Worm (Caenorhabditis elegans) whole organism, young adult: ENCODE measurements around the gene Y9C9A.13.

Experiments used
- B0261.1 ChIP-seq: sonication (generic microtip); optimal IDR thresholded peaks from 2 replicates; lab custom pipeline; 2016; ENCODE audit warnings: mild to moderate bottlenecking, missing genetic modification characterization, moderate library complexity, missing compliant biosample characterization
- C06A6.2 ChIP-seq: fragments of 200-800 bp; sonication (Bioruptor generic); conservative IDR thresholded peaks from 2 replicates; pipeline ENCODE4 v1.3.6; 2022; ENCODE audit warnings: missing genetic modification characterization, missing compliant biosample characterization
- C17E4.6 ChIP-seq: fragments of 200-800 bp; sonication (Bioruptor generic); IDR thresholded peaks from 2 replicates; pipeline ENCODE4 v1.3.6; 2022; ENCODE audit warnings: missing genetic modification reagents, missing genetic modification characterization, missing compliant biosample characterization
- F22D6.2 ChIP-seq: sonication (generic microtip); optimal IDR thresholded peaks from 2 replicates; lab custom pipeline; 2016; ENCODE audit warnings: mild to moderate bottlenecking, missing genetic modification characterization, missing compliant biosample characterization
- F37B4.10 ChIP-seq: fragments of 200-800 bp; sonication (Bioruptor generic); IDR thresholded peaks from 2 replicates; pipeline ENCODE4 v1.3.6; 2022; ENCODE audit warnings: missing genetic modification characterization, missing compliant biosample characterization
- F49E8.2 ChIP-seq: sonication (generic microtip); optimal IDR thresholded peaks from 3 replicates; lab custom pipeline; 2017; ENCODE audit warnings: missing genetic modification characterization, mild to moderate bottlenecking, missing compliant biosample characterization, antibody characterized with exemption, moderate library complexity; ENCODE audit not compliant: insufficient read depth
- F57C9.4 ChIP-seq: sonication (generic microtip); optimal IDR thresholded peaks from 2 replicates; lab custom pipeline; 2017; ENCODE audit warnings: mild to moderate bottlenecking, missing genetic modification characterization, missing compliant biosample characterization
- Y56A3A.18 ChIP-seq: fragments of 200-800 bp; sonication (Bioruptor generic); IDR thresholded peaks from 2 replicates; pipeline ENCODE4 v1.3.6; 2022; ENCODE audit warnings: missing genetic modification reagents, missing genetic modification characterization, missing compliant biosample characterization
- ZK185.1 ChIP-seq: sonication (generic microtip); optimal IDR thresholded peaks from 2 replicates; lab custom pipeline; 2016; ENCODE audit warnings: mild to moderate bottlenecking, missing genetic modification characterization, missing compliant biosample characterization; ENCODE audit not compliant: poor library complexity, severe bottlenecking
- aptf-3 ChIP-seq: fragments of 200-800 bp; sonication (Bioruptor generic); IDR thresholded peaks from 2 replicates; pipeline ENCODE4 v1.3.6; 2022; ENCODE audit warnings: missing genetic modification characterization, missing compliant biosample characterization
- attf-5 ChIP-seq: fragments of 200-800 bp; sonication (Bioruptor generic); optimal IDR thresholded peaks from 2 replicates; lab custom pipeline; 2018; ENCODE audit warnings: mild to moderate bottlenecking, missing genetic modification characterization, missing compliant biosample characterization
- attf-6 ChIP-seq: fragments of 200-800 bp; sonication (Bioruptor generic); IDR thresholded peaks from 2 replicates; pipeline ENCODE4 v1.3.6; 2022; ENCODE audit warnings: missing genetic modification reagents, missing genetic modification characterization, missing compliant biosample characterization
- bed-1 ChIP-seq: fragments of 200-800 bp; sonication (Bioruptor generic); IDR thresholded peaks from 2 replicates; pipeline ENCODE4 v1.3.6; 2022; ENCODE audit warnings: missing genetic modification reagents, missing genetic modification characterization, missing compliant biosample characterization
- bed-2 ChIP-seq: fragments of 200-800 bp; sonication (Bioruptor generic); IDR thresholded peaks from 2 replicates; pipeline ENCODE4 v1.3.6; 2022; ENCODE audit warnings: missing genetic modification reagents, missing genetic modification characterization, missing compliant biosample characterization
- ceh-27 ChIP-seq: fragments of 200-800 bp; sonication (Bioruptor generic); optimal IDR thresholded peaks from 2 replicates; lab custom pipeline; 2018; ENCODE audit warnings: mild to moderate bottlenecking, missing genetic modification characterization, moderate library complexity, missing compliant biosample characterization
- ceh-91 ChIP-seq: fragments of 200-800 bp; sonication (Bioruptor generic); IDR thresholded peaks from 2 replicates; pipeline ENCODE4 v1.3.6; 2022; ENCODE audit warnings: missing genetic modification reagents, missing genetic modification characterization, missing compliant biosample characterization
- die-1 ChIP-seq: sonication (generic microtip); optimal IDR thresholded peaks from 2 replicates; lab custom pipeline; 2016; ENCODE audit warnings: missing genotype, mild to moderate bottlenecking, missing genetic modification characterization, missing compliant biosample characterization
- efl-1 ChIP-seq: fragments of 150-350 bp; optimal IDR thresholded peaks from 2 replicates; lab custom pipeline; 2014; ENCODE audit warnings: missing biosample characterization, missing genetic modification reagents, missing genetic modification characterization
- egl-18 ChIP-seq: fragments of 200-800 bp; sonication (Bioruptor generic); IDR thresholded peaks from 2 replicates; pipeline ENCODE4 v1.3.6; 2022; ENCODE audit warnings: missing genetic modification reagents, missing genetic modification characterization, missing compliant biosample characterization
- egrh-3 ChIP-seq: fragments of 200-800 bp; sonication (Bioruptor generic); IDR thresholded peaks from 2 replicates; pipeline ENCODE4 v1.3.6; 2022; ENCODE audit warnings: missing genetic modification reagents, missing genetic modification characterization, missing compliant biosample characterization
- gei-17 ChIP-seq: fragments of 200-800 bp; sonication (Bioruptor generic); optimal IDR thresholded peaks from 2 replicates; lab custom pipeline; 2018; ENCODE audit warnings: mild to moderate bottlenecking, missing genetic modification characterization, missing compliant biosample characterization
- hlh-12 ChIP-seq: sonication (generic microtip); optimal IDR thresholded peaks from 2 replicates; lab custom pipeline; 2016; ENCODE audit warnings: missing genetic modification characterization, missing compliant biosample characterization
- lag-1 ChIP-seq: fragments of 200-800 bp; sonication (Bioruptor generic); IDR thresholded peaks from 2 replicates; pipeline ENCODE4 v1.3.6; 2022; ENCODE audit warnings: missing genetic modification reagents, missing genetic modification characterization, missing compliant biosample characterization
- mcd-1 ChIP-seq: fragments of 200-800 bp; sonication (Bioruptor generic); IDR thresholded peaks from 2 replicates; pipeline ENCODE4 v1.3.6; 2022; ENCODE audit warnings: missing genetic modification reagents, missing genetic modification characterization, missing compliant biosample characterization
- mel-28 ChIP-seq: sonication (generic microtip); optimal IDR thresholded peaks from 2 replicates; lab custom pipeline; 2016; ENCODE audit warnings: borderline replicate concordance, mild to moderate bottlenecking, missing genetic modification characterization, missing compliant biosample characterization
- mes-4 ChIP-seq: sonication (generic microtip); optimal IDR thresholded peaks from 2 replicates; lab custom pipeline; 2016; ENCODE audit warnings: missing genotype, missing genetic modification characterization, missing compliant biosample characterization
- mxl-1 ChIP-seq: sonication (generic microtip); optimal IDR thresholded peaks from 2 replicates; lab custom pipeline; 2016; ENCODE audit warnings: missing genetic modification characterization, missing compliant biosample characterization
- nfya-1 ChIP-seq: sonication (generic microtip); optimal IDR thresholded peaks from 2 replicates; lab custom pipeline; 2017; ENCODE audit warnings: antibody characterized with exemption, missing compliant biosample characterization, missing genetic modification characterization, borderline replicate concordance; ENCODE audit not compliant: insufficient read depth
- nhr-27 ChIP-seq: fragments of 200-800 bp; sonication (Bioruptor generic); optimal IDR thresholded peaks from 2 replicates; lab custom pipeline; 2018; ENCODE audit warnings: mild to moderate bottlenecking, missing genetic modification characterization, moderate library complexity, missing compliant biosample characterization
- sptf-2 ChIP-seq: fragments of 200-800 bp; sonication (Bioruptor generic); optimal IDR thresholded peaks from 2 replicates; lab custom pipeline; 2018; ENCODE audit warnings: mild to moderate bottlenecking, missing genetic modification characterization, missing compliant biosample characterization
- tbp1 ChIP-seq: fragments of 200-800 bp; sonication (Bioruptor generic); optimal IDR thresholded peaks from 2 replicates; lab custom pipeline; 2018; ENCODE audit warnings: mild to moderate bottlenecking, missing genetic modification characterization, missing compliant biosample characterization
- tbx-9 ChIP-seq: sonication (generic microtip); optimal IDR thresholded peaks from 2 replicates; lab custom pipeline; 2016; ENCODE audit warnings: borderline replicate concordance, missing genetic modification characterization, inconsistent platforms, missing compliant biosample characterization
- tlf-1 ChIP-seq: fragments of 200-800 bp; sonication (Bioruptor generic); optimal IDR thresholded peaks from 2 replicates; lab custom pipeline; 2018; ENCODE audit warnings: mild to moderate bottlenecking, missing genetic modification characterization, missing compliant biosample characterization
- unc-130 ChIP-seq: sonication (generic microtip); optimal IDR thresholded peaks from 2 replicates; lab custom pipeline; 2016; ENCODE audit warnings: missing genetic modification reagents, missing genetic modification characterization, missing compliant biosample characterization
- zfh-2 ChIP-seq: fragments of 200-800 bp; sonication (Bioruptor generic); conservative IDR thresholded peaks from 2 replicates; pipeline ENCODE4 v1.3.6; 2022; ENCODE audit warnings: missing genetic modification reagents, missing genetic modification characterization, missing compliant biosample characterization
- ztf-22 ChIP-seq: fragments of 200-800 bp; sonication (Bioruptor generic); optimal IDR thresholded peaks from 2 replicates; lab custom pipeline; 2018; ENCODE audit warnings: mild to moderate bottlenecking, missing genetic modification characterization, moderate library complexity, missing compliant biosample characterization
- ztf-26 ChIP-seq: sonication (generic microtip); optimal IDR thresholded peaks from 2 replicates; lab custom pipeline; 2017; ENCODE audit warnings: missing genetic modification characterization, missing compliant biosample characterization

Gene Y9C9A.13

DNA sequence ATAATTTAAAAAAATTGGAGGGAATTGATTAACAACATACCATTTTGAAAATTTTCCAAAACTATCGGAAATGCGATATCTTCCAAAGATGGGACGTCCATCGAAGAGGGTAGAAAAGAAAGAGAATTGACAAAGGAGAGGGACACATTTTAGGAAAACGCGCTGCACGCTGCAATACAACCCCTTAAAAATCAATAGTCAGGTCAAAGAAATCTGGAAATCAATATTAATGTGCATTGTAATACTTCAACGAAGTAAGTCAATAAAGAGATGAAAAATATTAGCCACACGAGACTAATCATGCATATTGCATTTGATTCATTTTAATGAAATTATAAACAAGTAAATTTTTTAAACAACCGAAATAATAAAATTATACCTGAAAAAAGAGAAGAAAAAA is at the start of gene Y9C9A.13:
Gene Y9C9A.13, minus strand, starts transcription at position 101 of the 400 bp plus-strand sequence.
- no peak for TF ChIP-seq ztf-26 (tag; lab: Kevin White, UChicago)
- TF ChIP-seq Y56A3A.18 (GFP tag; lab: Robert Waterston, UW): no peak
- TF ChIP-seq mel-28 (tag; lab: Kevin White, UChicago): no peak
- no peak for TF ChIP-seq efl-1 (GFP tag; lab: Kevin White, UChicago)
- no peak for TF ChIP-seq tbp1 (GFP tag; lab: Kevin White, UChicago)
- no peak for TF ChIP-seq nhr-27 (tag; lab: Kevin White, UChicago)
- no peak for TF ChIP-seq C06A6.2 (GFP tag; lab: Robert Waterston, UW)
- no peak for TF ChIP-seq mes-4 (tag; lab: Kevin White, UChicago)
- no peak for TF ChIP-seq lag-1 (GFP tag; lab: Robert Waterston, UW)
- no peak for TF ChIP-seq nfya-1 (tag; lab: Kevin White, UChicago)
- no peak for TF ChIP-seq ceh-91 (GFP tag; lab: Robert Waterston, UW)
- no peak for TF ChIP-seq F49E8.2 (tag; lab: Kevin White, UChicago)
- TF ChIP-seq tlf-1: no peak
- no peak for TF ChIP-seq die-1 (tag; lab: Kevin White, UChicago)
- TF ChIP-seq hlh-12 (tag; lab: Kevin White, UChicago): no peak
- TF ChIP-seq bed-1 (GFP tag; lab: Robert Waterston, UW): no peak
- no peak for TF ChIP-seq tbx-9 (tag; lab: Kevin White, UChicago)
- TF ChIP-seq sptf-2: no peak
- no peak for TF ChIP-seq F57C9.4

DNA sequence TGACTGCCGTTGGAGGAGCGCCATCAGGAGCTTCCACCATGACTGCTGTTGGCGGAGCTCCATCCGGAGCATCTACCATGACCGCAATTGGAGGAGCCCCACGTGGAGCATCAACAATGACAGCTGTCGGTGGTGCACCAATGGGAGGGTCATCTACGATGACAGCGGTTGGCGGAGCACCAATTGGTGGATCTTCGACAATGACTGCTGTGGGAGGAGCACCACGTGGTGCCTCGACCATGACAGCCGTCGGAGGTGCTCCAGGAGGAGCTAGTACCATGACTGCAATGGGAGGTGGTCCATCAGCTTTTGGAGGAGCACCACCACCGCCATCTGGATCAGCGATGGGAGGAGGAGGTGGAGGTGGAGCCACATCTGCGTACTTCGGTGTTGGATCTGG is 47.8 kb upstream of the Y9C9A.13 start, which contains the start of gene T28H11.7:
Gene T28H11.7, minus strand, starts transcription at position 101 of the 400 bp plus-strand sequence.
- peak; percentile 49; the same call in 1 of the 2 replicates for TF ChIP-seq egrh-3

DNA sequence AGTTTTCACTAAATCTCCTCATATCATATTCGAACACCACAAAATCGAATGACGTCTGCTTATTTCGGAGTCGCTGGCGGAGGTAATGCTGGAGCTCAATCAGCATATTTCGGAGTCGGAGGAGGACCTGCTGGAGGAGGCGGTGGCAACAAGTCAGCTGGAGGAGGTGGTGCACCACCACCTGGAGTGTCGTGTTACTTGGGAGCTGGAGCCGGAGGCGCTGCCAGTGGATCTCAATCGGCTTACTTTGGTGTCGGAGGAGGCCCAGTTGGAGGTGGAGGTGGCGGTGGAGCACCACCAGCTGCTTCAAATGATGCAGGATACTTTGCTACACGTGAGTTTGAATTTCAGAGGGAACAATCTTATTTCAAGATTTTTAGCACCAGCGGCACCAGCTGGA is 47.1 kb upstream of the Y9C9A.13 start, which contains the start of gene ssq-4:
Gene ssq-4, plus strand, starts transcription at position 19 of the 400 bp plus-strand sequence.
- peak; percentile 75 for TF ChIP-seq egrh-3

DNA sequence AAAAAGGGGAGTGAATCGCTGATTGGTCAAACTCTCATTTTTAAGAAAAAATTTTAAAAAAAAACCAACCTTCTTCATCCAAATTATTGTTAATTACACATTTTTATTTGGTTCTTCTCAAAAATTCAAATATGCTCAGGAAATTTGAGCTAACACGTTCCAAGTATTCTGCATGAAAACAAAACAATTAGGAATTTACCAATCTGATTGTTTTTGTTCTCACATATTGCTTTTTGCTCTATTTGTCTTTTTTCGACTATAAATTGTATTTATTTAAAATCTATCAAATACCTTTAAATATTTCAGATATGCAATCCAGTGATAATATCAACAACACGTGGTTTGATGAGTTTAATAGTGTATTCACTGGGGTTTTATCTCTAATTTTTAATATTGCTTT is 42.9 kb upstream of the Y9C9A.13 start, which contains the start of gene srm-1:
Gene srm-1, plus strand, starts transcription at position 301 of the 400 bp plus-strand sequence.
- TF ChIP-seq F22D6.2 (no peak), unc-130 (GFP tag; lab: Kevin White, UChicago) (no peak), mxl-1 (no peak), tbx-9 (tag; lab: Kevin White, UChicago) (no peak), B0261.1 (tag; lab: Kevin White, UChicago) (no peak), bed-2 (no peak), ZK185.1 (no peak), ceh-27 (no peak), F49E8.2 (tag; lab: Kevin White, UChicago) (no peak), attf-6 (no peak), aptf-3 (GFP tag; lab: Robert Waterston, UW) (no peak), C17E4.6 (GFP tag; lab: Robert Waterston, UW) (no peak), sptf-2 (no peak), mcd-1 (no peak), egl-18 (no peak), gei-17 (no peak), ztf-22 (no peak), attf-5 (GFP tag; lab: Kevin White, UChicago) (no peak), zfh-2 (no peak), F37B4.10 (no peak)
